Worm (Caenorhabditis elegans): ENCODE measurements around the gene ZK1127.5.
"Not testable (repeated sequence)": the region's sequence is repeated elsewhere in the genome, so short reads cannot be mapped to it uniquely, and the experiment has no call there.

ZK1127.5 gene

ce11 chrII:7001405-7001804, 49.1 kb upstream of the ZK1127.5 start:
- peak; percentile 8 for TF ChIP-seq fos-1 (tag; optimal IDR thresholded peaks at IDR 0.05)
- peak; percentile 10 for TF ChIP-seq sma-9 (GFP tag; optimal IDR thresholded peaks at IDR 0.05)
- not testable (repeated sequence) for TF ChIP-seq sma-9 (tag; optimal IDR thresholded peaks at IDR 0.05)
- peak; percentile 26 for TF ChIP-seq nhr-129 (tag; optimal IDR thresholded peaks at IDR 0.05)

DNA sequence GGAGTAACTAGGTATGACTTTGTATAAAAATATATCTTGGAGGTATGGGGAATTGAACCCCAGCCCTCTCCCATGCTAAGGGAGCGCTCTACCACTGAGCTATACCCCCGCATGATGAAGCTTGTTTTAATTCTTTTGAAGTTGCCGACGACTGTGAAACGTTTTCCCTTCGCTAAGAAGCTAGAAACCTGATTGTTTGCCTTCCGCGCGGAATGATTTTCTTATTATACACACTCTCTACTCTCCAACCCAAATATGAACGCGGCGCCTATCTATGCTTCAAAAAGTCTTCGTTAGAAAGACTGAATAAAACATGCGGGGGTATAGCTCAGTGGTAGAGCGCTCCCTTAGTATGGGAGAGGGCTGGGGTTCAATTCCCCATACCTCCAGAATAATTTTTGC, 47.5 kb upstream of the ZK1127.5 start:
- no peak for TF ChIP-seq alr-1 (tag; optimal IDR thresholded peaks at IDR 0.05)
- TF ChIP-seq elt-3 (tag; optimal IDR thresholded peaks at IDR 0.05), result no peak
- TF ChIP-seq nhr-25 (tag; optimal IDR thresholded peaks at IDR 0.05), result no peak
- no peak for TF ChIP-seq ceh-16 (tag; optimal IDR thresholded peaks at IDR 0.05)
- TF ChIP-seq skn-1 (tag; optimal IDR thresholded peaks at IDR 0.05), result no peak
- TF ChIP-seq Y55F3AM.14 (GFP tag; optimal IDR thresholded peaks at IDR 0.05), result peak; percentile 4
- TF ChIP-seq nhr-77 (tag; optimal IDR thresholded peaks at IDR 0.05), result no peak
- TF ChIP-seq ceh-82 (tag; optimal IDR thresholded peaks at IDR 0.05), result no peak
- no peak for TF ChIP-seq ZK546.5 (tag; optimal IDR thresholded peaks at IDR 0.05)
- no peak for TF ChIP-seq ztf-4 (tag; optimal IDR thresholded peaks at IDR 0.05)
- no peak for TF ChIP-seq nhr-237 (tag; optimal IDR thresholded peaks at IDR 0.05)
- TF ChIP-seq nhr-10 (tag; optimal IDR thresholded peaks at IDR 0.05), result no peak
- TF ChIP-seq F13H6.1 (tag; optimal IDR thresholded peaks at IDR 0.05), result peak; percentile 1
- peak; percentile 6 for TF ChIP-seq sma-3 (GFP tag; optimal IDR thresholded peaks at IDR 0.05)
- TF ChIP-seq unc-55 (GFP tag; optimal IDR thresholded peaks at IDR 0.05), result no peak
- TF ChIP-seq blmp-1 (tag; optimal IDR thresholded peaks at IDR 0.05; ENCODE audit: insufficient read depth), result no peak
- TF ChIP-seq nhr-23 (tag; optimal IDR thresholded peaks at IDR 0.05), result no peak

DNA sequence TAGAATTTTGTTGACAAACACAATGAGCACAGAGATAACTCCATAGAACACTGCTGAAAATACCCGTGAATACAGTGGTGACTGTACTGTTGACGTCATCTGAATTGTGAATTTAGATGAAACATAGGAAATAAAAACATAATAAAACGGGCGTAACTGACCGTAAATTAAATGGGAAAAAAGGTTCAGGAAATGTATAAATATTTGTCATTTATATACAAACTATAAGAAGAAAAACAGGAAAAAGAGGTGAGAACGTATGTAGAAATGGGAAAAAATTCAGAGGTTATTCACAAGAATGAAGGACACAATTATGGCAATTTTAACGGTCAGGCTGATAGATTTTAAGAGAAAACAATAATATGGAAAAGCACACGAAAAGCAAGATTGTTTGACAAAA, 37.9 kb upstream of the ZK1127.5 start, which contains the start of gene sqv-7:
Gene sqv-7, minus strand, starts transcription at position 101 of the 400 bp plus-strand sequence.
- TF ChIP-seq nhr-129 (tag; optimal IDR thresholded peaks at IDR 0.05) (no peak), Y55F3AM.14 (GFP tag; optimal IDR thresholded peaks at IDR 0.05) (no peak), mab-5 (tag; optimal IDR thresholded peaks at IDR 0.05) (no peak), R02D3.7 (tag; optimal IDR thresholded peaks at IDR 0.05) (no peak), nhr-25 (tag; optimal IDR thresholded peaks at IDR 0.05) (no peak), snpc-4 (tag; optimal IDR thresholded peaks at IDR 0.05) (no peak), crh-2 (tag; optimal IDR thresholded peaks at IDR 0.05) (no peak), ztf-4 (tag; optimal IDR thresholded peaks at IDR 0.05) (no peak)

- peak; percentile 38 for TF ChIP-seq egl-27 (tag; optimal IDR thresholded peaks at IDR 0.05)
- no peak for TF ChIP-seq elt-3 (tag; optimal IDR thresholded peaks at IDR 0.05)
- TF ChIP-seq nhr-129 (tag; optimal IDR thresholded peaks at IDR 0.05), result peak; percentile 69
- peak; percentile 66 for TF ChIP-seq C34F6.9 (tag; optimal IDR thresholded peaks at IDR 0.05)
- no peak for TF ChIP-seq ztf-11 (tag; optimal IDR thresholded peaks at IDR 0.05)
- TF ChIP-seq unc-55 (GFP tag; optimal IDR thresholded peaks at IDR 0.05), result peak; percentile 65
- TF ChIP-seq Y55F3AM.14 (GFP tag; optimal IDR thresholded peaks at IDR 0.05), result no peak
- TF ChIP-seq nhr-237 (tag; optimal IDR thresholded peaks at IDR 0.05), result no peak
- peak; percentile 28 for TF ChIP-seq mab-5 (tag; optimal IDR thresholded peaks at IDR 0.05)
- TF ChIP-seq ztf-4 (tag; optimal IDR thresholded peaks at IDR 0.05), result no peak
- no peak for TF ChIP-seq dmd-4 (tag; optimal IDR thresholded peaks at IDR 0.05)
- TF ChIP-seq nhr-25 (tag; optimal IDR thresholded peaks at IDR 0.05), result peak; percentile 65
- TF ChIP-seq sem-4 (tag; optimal IDR thresholded peaks at IDR 0.05), result no peak
- TF ChIP-seq F13H6.1 (tag; optimal IDR thresholded peaks at IDR 0.05), result peak; percentile 60
- no peak for TF ChIP-seq nhr-77 (tag; optimal IDR thresholded peaks at IDR 0.05)
- TF ChIP-seq unc-39 (tag; optimal IDR thresholded peaks at IDR 0.05), result no peak
- TF ChIP-seq nhr-10 (tag; optimal IDR thresholded peaks at IDR 0.05), result no peak
- peak; percentile 14 for TF ChIP-seq sma-3 (GFP tag; optimal IDR thresholded peaks at IDR 0.05)
- no peak for TF ChIP-seq blmp-1 (tag; optimal IDR thresholded peaks at IDR 0.05; ENCODE audit: insufficient read depth)
- TF ChIP-seq skn-1 (tag; optimal IDR thresholded peaks at IDR 0.05), result no peak
- no peak for TF ChIP-seq nhr-23 (tag; optimal IDR thresholded peaks at IDR 0.05)
- TF ChIP-seq fos-1 (tag; optimal IDR thresholded peaks at IDR 0.05), result peak; percentile 51
- peak; percentile 57 for TF ChIP-seq gmeb-1 (tag; optimal IDR thresholded peaks at IDR 0.05)
- peak in 1 of 2 experiments; percentile 3 for TF ChIP-seq mdl-1 (tag; optimal IDR thresholded peaks at IDR 0.05)
- no peak for TF ChIP-seq nhr-6 (tag; optimal IDR thresholded peaks at IDR 0.05)
- TF ChIP-seq nhr-12 (tag; optimal IDR thresholded peaks at IDR 0.05), result no peak
- TF ChIP-seq crh-2 (tag; optimal IDR thresholded peaks at IDR 0.05), result peak; percentile 88
- TF ChIP-seq snpc-4 (tag; optimal IDR thresholded peaks at IDR 0.05), result no peak
- TF ChIP-seq mbf-1 (tag; optimal IDR thresholded peaks at IDR 0.05), result no peak
- peak; percentile 60 to 85 for TF ChIP-seq lsy-2 (tag; optimal IDR thresholded peaks at IDR 0.05)
- TF ChIP-seq lin-13 (GFP tag; optimal IDR thresholded peaks at IDR 0.05), result peak; percentile 35
- TF ChIP-seq zag-1 (tag; optimal IDR thresholded peaks at IDR 0.05), result no peak
- TF ChIP-seq ztf-1 (GFP tag; conservative IDR thresholded peaks at IDR 0.05), result no peak
- TF ChIP-seq nhr-21 (tag; optimal IDR thresholded peaks at IDR 0.05), result no peak
- TF ChIP-seq ceh-16 (tag; optimal IDR thresholded peaks at IDR 0.05), result no peak
- no peak for TF ChIP-seq peb-1 (tag; optimal IDR thresholded peaks at IDR 0.05)
- no peak for TF ChIP-seq aly-2 (tag; optimal IDR thresholded peaks at IDR 0.05)
- no peak for TF ChIP-seq R02D3.7 (tag; optimal IDR thresholded peaks at IDR 0.05)
- no peak for TF ChIP-seq lin-39 (tag; optimal IDR thresholded peaks at IDR 0.05)
- TF ChIP-seq unc-62 (GFP tag; optimal IDR thresholded peaks at IDR 0.05), result no peak
Measured at ce11 chrII:7022370-7023001, 28.0 kb upstream of the ZK1127.5 start, which contains the start of the genes lst-6 and lst-5. Gene lst-6, minus strand, starts transcription at chrII:7022509. Gene lst-5, plus strand, starts transcription at chrII:7022913.

All from whole organism, L2 larva.